Worm (Caenorhabditis elegans) whole organism, L4/young adult: Measurements from ENCODE around the gene Y46G5A.29.

Experiments used
- W03F9.2 ChIP-seq: fragments of 150-350 bp; optimal IDR thresholded peaks from 2 replicates; lab custom pipeline; 2014; ENCODE audit warnings: missing biosample characterization, missing genetic modification characterization
- dao-5 ChIP-seq: sonication (generic microtip); optimal IDR thresholded peaks from 2 replicates; lab custom pipeline; 2016; ENCODE audit warnings: missing genotype, missing genetic modification characterization, moderate library complexity, missing compliant biosample characterization
- him-1 ChIP-seq: sonication (generic microtip); optimal IDR thresholded peaks from 2 replicates; lab custom pipeline; 2016; ENCODE audit warnings: missing genotype, missing genetic modification reagents, missing genetic modification characterization, missing compliant biosample characterization

Y46G5A.29 gene

ce11 chrII:12896666-12897065 is 40.7 kb downstream of the Y46G5A.29 start:
- TF ChIP-seq W03F9.2 (no peak), dao-5 (no peak), him-1 (tag; lab: Kevin White, UChicago) (no peak)

DNA sequence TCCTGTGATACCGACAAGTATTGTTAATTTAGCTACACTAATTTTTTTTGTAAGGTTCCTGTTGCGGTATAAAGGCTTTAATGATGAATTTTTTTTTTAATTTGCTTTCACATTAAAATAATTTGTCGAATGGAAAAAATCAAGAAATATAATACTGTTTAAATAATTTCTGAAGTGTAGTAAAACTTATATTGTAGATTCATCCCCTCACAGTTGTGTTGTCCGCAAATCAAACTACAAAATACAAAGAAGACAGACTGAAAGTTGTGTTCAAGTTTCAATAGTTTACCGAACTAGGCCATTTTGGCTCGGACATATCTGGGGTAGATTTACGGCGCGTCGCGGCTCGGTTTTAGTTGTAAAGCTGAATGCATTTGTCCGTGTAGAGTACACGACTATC is 41.4 kb downstream of the Y46G5A.29 start:
- TF ChIP-seq him-1 (tag; lab: Kevin White, UChicago) (no peak), dao-5 (no peak), W03F9.2 (no peak)

DNA sequence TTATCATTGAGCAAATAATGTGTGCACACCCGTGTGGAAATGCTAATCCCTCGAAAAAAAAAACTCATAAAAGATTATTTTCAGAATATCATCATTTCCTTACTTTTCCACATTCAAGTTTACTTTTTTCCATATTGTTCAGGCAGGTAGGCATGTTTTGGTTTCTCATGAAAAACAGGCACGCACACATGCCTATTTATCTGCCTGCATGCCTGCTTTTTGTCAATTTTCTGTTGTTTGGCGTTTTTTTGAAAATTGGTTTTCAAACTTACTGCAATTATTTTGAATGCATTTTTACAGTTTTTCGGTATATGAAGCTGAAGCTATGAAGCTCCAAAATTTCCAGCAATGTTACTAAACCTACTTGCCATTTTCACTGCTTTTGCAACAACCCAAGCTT is 41.9 kb downstream of the Y46G5A.29 start, which contains the start of gene clec-64:
Gene clec-64 (plus strand): TSS at position 301 of the 400 bp plus-strand sequence.
- TF ChIP-seq dao-5 (no peak), him-1 (tag; lab: Kevin White, UChicago) (no peak), W03F9.2 (no peak)

- TF ChIP-seq W03F9.2 (no peak), him-1 (tag; lab: Kevin White, UChicago) (no peak), dao-5 (no peak)
Measured at ce11 chrII:12901025-12901424, 45.0 kb downstream of the Y46G5A.29 start, which contains the start of gene clec-65. Gene clec-65 (plus strand): TSS chrII:12901325.

DNA sequence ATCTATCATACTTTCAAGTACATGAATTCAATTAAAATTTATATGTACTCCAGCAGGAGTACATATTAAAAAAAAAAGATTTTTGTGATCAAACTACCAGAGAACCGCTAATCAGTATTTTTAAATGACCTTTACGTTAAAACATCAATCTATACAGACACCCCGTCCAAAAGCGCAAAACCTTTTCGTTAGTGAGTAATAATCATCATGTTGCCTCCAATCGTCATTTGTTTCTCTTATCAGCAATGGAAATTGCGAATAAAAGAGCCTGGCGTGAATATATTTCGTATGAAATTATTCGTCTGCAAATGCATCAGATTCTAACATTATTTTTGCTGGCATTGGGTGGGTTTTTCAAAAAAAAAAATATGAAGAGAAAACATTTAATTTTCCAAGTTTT is 48.2 kb downstream of the Y46G5A.29 start, which contains the start of gene clec-66:
Gene clec-66 (plus strand): TSS at position 225 of the 400 bp plus-strand sequence.
- TF ChIP-seq him-1 (tag; lab: Kevin White, UChicago) (no peak), W03F9.2 (no peak), dao-5 (no peak)

DNA sequence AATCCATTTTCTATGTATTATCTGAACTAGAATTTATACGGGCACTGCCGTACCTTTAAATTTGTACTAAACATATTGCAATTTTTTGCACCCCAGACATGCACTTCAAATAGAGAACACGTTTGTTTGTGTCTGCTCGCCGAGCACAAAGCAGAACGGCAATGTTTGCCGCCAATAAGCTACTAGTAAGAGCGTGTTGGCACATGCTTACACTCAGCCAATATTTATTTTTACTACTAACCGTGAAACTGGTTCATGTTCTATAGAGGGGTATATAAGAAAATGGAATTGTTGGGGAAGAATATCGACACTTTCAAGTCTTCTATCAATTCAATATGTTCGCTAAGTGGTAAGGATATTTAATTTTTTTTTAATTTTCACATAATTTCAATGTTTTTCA is 51.1 kb downstream of the Y46G5A.29 start, which contains the start of gene nspb-11:
Gene nspb-11 (plus strand): TSS at position 301 of the 400 bp plus-strand sequence.
- TF ChIP-seq him-1 (tag; lab: Kevin White, UChicago) (no peak), dao-5 (no peak), W03F9.2 (no peak)

DNA sequence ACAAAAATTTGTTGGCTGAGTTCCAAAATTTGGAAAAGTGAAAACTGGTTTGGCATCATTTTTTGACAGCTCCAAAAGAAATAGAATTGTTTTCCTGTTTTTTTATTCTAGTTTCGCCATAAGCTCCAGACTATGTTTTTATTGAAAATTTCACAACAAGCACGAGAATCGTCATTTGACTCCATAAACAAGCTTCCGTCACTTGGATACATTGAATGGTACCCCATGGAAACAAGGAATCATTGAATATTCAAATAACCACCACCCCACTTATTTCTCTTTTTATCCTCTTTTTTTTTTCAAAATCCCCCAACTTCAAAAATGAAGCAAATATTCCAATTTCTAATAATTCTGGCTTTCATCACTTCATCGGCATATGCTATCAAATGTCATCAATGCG is 52.8 kb downstream of the Y46G5A.29 start, which contains the start of gene ddn-2:
Gene ddn-2 (plus strand): TSS at position 301 of the 400 bp plus-strand sequence.
- TF ChIP-seq W03F9.2: no peak
- TF ChIP-seq him-1 (tag; lab: Kevin White, UChicago): no peak
- TF ChIP-seq dao-5: no peak
